Fruit fly (Drosophila melanogaster): ENCODE measurements around the gene CG32085.
A peak's percentile ranks its signal among the peaks of the same experiment; 100 is the strongest.

Gene CG32085

DNA sequence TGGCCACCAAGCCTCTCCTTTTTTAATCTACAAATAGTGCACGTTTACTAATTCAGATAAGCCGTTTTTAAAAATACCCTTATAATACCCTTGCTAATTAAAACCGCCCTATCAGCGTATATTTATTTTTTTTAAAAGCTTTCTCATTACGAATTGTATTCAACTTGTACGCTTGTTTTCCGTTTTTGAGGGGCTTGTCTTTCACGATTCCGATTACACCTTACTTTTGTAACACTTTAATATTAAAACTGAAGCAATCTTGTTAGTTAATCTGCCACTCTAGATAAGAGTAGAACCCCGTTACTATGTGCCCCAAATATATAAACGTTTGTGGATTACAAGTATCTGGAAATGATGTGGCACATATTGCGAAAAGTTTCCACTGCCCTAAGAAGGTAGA lies 57.4 kb downstream of the CG32085 start:
- no peak for TF ChIP-seq net (GFP tag; optimal IDR thresholded peaks at IDR 0.05)
- TF ChIP-seq acj6 (GFP tag; optimal IDR thresholded peaks at IDR 0.05) = no peak
- TF ChIP-seq CG16779 (tag; optimal IDR thresholded peaks at IDR 0.05) = no peak

DNA sequence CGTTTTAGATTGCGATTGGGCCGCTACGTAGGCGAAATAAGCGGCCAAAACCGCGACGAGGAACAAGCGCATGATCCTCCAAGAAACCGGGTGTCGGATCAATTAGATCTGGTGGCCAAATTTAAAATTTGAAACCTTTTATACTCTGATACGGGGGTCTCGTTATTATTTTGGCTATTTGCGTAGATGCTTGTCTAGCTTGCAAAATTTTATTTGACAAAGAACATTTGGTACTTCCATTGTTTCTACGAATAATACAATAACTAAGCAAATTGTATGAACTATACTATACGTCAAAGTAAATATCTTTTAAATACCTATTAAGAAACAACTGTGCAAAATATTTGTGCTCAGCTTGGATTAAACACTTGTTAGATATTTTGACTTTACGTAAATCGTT lies 60.1 kb downstream of the CG32085 start, which contains the start of gene Muc68Ca:
Muc68Ca (minus strand) TSS at position 101 of the 400 bp plus-strand sequence.
- TF ChIP-seq Ets21C (GFP tag; optimal IDR thresholded peaks at IDR 0.05) (no peak), fd85E (GFP tag; optimal IDR thresholded peaks at IDR 0.05) (no peak), Hr4 (GFP tag; optimal IDR thresholded peaks at IDR 0.05) (no peak), CG10669 (GFP tag; optimal IDR thresholded peaks at IDR 0.05) (no peak), salr (GFP tag; optimal IDR thresholded peaks at IDR 0.05) (no peak), achi (GFP tag; optimal IDR thresholded peaks at IDR 0.05) (no peak), Eip78C (GFP tag) (no peak), cyc (GFP tag; optimal IDR thresholded peaks at IDR 0.05) (no peak), svp (GFP tag) (no peak), Ets96B (tag; optimal IDR thresholded peaks at IDR 0.05) (no peak), ss (GFP tag; optimal IDR thresholded peaks at IDR 0.05) (no peak), dsx (GFP tag; optimal IDR thresholded peaks at IDR 0.05; ENCODE audit: poor library complexity, severe bottlenecking) (no peak), spab (GFP tag; optimal IDR thresholded peaks at IDR 0.05) (no peak), Sox15 (GFP tag; optimal IDR thresholded peaks at IDR 0.05) (no peak), lz (GFP tag; optimal IDR thresholded peaks at IDR 0.05) (no peak), eg (GFP tag; IDR thresholded peaks at IDR 0.05) (no peak), Blimp-1 (GFP tag; optimal IDR thresholded peaks at IDR 0.05) (no peak), CG15336 (GFP tag; IDR thresholded peaks at IDR 0.05) (no peak), CG9139 (GFP tag; optimal IDR thresholded peaks at IDR 0.05) (no peak)

dm6 chr3L:11609835-11610234 lies 70.3 kb downstream of the CG32085 start, which contains the start of gene CG42832:
TSS of gene CG42832 (plus strand) at chr3L:11610135.
- TF ChIP-seq ss (GFP tag; optimal IDR thresholded peaks at IDR 0.05) (no peak), fkh (GFP tag; optimal IDR thresholded peaks at IDR 0.05) (peak; percentile 5), OdsH (GFP tag; optimal IDR thresholded peaks at IDR 0.05) (no peak)

dm6 chr3L:11609153-11609809 lies 70.9 kb downstream of the CG32085 start, which contains the start of gene Duba:
TSS of gene Duba (minus strand) at chr3L:11609465.
- peak in 1 of 2 experiments; percentile 38 for TF ChIP-seq ss (GFP tag; optimal IDR thresholded peaks at IDR 0.05)
- 0 out of 2 replicates have a peak, but pooled peaks have one; percentile 44 for TF ChIP-seq CG15336 (GFP tag; IDR thresholded peaks at IDR 0.05)
- TF ChIP-seq vri (GFP tag; optimal IDR thresholded peaks at IDR 0.05) = no peak
- TF ChIP-seq CG1621 (tag; optimal IDR thresholded peaks at IDR 0.05) = peak; percentile 99
- TF ChIP-seq CG16779 (tag; optimal IDR thresholded peaks at IDR 0.05) = no peak
- TF ChIP-seq Eip78C (GFP tag) = peak; percentile 71
- peak; percentile 9 for TF ChIP-seq Sox14 (GFP tag; optimal IDR thresholded peaks at IDR 0.05)

DNA sequence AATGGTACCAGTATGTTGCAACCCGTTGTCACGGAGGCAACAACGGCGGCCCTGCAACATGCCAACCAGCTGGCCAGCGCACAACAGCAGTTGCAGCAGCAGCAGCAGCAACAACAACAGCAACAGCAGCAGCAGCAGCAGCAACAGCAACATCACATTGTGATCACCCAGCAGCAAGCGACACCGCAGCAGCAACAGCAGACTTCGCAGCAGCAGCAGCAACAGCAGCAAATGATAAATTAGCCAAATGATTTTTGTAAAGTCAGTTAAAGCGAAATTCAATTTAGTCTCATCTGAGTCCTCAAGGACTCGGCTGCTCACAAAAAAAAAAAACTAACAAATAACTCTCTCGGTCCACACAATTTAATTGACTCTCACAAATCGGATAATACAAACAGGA lies 75.9 kb downstream of the CG32085 start:
- TF ChIP-seq CG1621 (tag; optimal IDR thresholded peaks at IDR 0.05) (no peak), dsx (GFP tag; optimal IDR thresholded peaks at IDR 0.05; ENCODE audit: poor library complexity, severe bottlenecking) (no peak), CG6808 (GFP tag; optimal IDR thresholded peaks at IDR 0.05) (no peak), esn (GFP tag; optimal IDR thresholded peaks at IDR 0.05) (no peak), eg (GFP tag; IDR thresholded peaks at IDR 0.05) (no peak), net (GFP tag; optimal IDR thresholded peaks at IDR 0.05) (no peak), Hr4 (GFP tag; optimal IDR thresholded peaks at IDR 0.05) (no peak), CG9139 (GFP tag; optimal IDR thresholded peaks at IDR 0.05) (no peak), Eip78C (GFP tag) (no peak), CG8119 (GFP tag; IDR thresholded peaks at IDR 0.05) (no peak), CG32006 (GFP tag; optimal IDR thresholded peaks at IDR 0.05) (no peak), Met (GFP tag; optimal IDR thresholded peaks at IDR 0.05) (no peak), Ets21C (GFP tag; optimal IDR thresholded peaks at IDR 0.05) (no peak), Sox15 (GFP tag; optimal IDR thresholded peaks at IDR 0.05) (no peak), CG34406 (GFP tag; optimal IDR thresholded peaks at IDR 0.05) (no peak)

All from whole organism, prepupa.